Worm (Caenorhabditis elegans): ENCODE measurements around the gene C25G4.17.

DNA sequence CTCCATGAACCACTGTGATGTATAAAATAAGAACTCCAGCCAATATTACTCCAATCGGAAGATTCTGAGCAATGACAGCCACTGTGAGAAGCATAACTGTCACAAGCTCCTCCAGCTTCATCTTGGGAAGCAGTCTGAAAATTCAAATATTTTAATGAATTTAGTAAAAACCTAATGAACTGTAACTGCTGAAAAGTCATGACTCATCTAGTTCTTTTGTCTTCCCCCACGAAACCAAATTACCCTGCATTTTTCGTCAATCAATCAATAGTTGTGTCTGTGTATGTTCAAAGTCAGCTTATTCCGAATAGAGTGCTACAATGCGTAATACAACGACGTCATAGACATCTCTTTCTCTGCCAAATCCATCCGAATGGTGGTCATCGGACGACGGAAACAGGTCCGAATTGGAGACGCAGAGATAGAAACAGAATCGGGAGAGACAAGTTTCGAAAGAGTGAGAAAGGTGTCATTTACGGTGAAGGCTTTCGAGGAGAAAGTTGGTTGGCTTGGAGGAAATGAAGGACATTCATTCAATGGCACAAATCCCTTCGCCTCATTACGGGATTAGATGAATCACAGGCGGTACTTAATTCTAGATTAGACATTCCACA lies 45.1 kb upstream of the C25G4.17 start:
- peak in 1 of 6 experiments; percentile 28 for TF ChIP-seq elt-3 (tag; optimal IDR thresholded peaks at IDR 0.05)
- TF ChIP-seq xbp-1 (tag; optimal IDR thresholded peaks at IDR 0.05) = no peak
- TF ChIP-seq ztf-4 (tag; optimal IDR thresholded peaks at IDR 0.05) = peak; percentile 56
- TF ChIP-seq nhr-90 (tag; optimal IDR thresholded peaks at IDR 0.05; ENCODE audit: poor library complexity) = peak; percentile 19
- peak; percentile 18 for TF ChIP-seq snu-23 (GFP tag; optimal IDR thresholded peaks at IDR 0.05)
- TF ChIP-seq nhr-77 (tag; optimal IDR thresholded peaks at IDR 0.05) = no peak
- TF ChIP-seq snpc-4 (tag; optimal IDR thresholded peaks at IDR 0.05) = no peak
